Worm (Caenorhabditis elegans): ENCODE data around the gene set-23.

Gene set-23

ce11 chrIV:1623712-1624111 lies 22.3 kb downstream of the set-23 start, which contains the start of gene nhr-87:
Gene nhr-87 (plus strand): TSS chrIV:1624029.
- TF ChIP-seq hpl-2 (GFP tag; optimal IDR thresholded peaks at IDR 0.05) (no peak), nhr-71 (tag; optimal IDR thresholded peaks at IDR 0.05) (peak; percentile 89), sox-4 (tag; optimal IDR thresholded peaks at IDR 0.05) (no peak), rnt-1 (tag; optimal IDR thresholded peaks at IDR 0.05) (peak; percentile 87), Y116A8C.19 (tag; optimal IDR thresholded peaks at IDR 0.05; ENCODE audit: borderline replicate concordance) (no peak), tbx-2 (tag; optimal IDR thresholded peaks at IDR 0.05) (peak; percentile 58), C04F5.9 (tag; optimal IDR thresholded peaks at IDR 0.05) (no peak), unc-130 (tag; optimal IDR thresholded peaks at IDR 0.05) (peak; percentile 59), dsc-1 (tag; optimal IDR thresholded peaks at IDR 0.05) (peak; percentile 56), pag-3 (tag; optimal IDR thresholded peaks at IDR 0.05; ENCODE audit: borderline replicate concordance, insufficient read depth) (peak; percentile 87), irx-1 (tag; optimal IDR thresholded peaks at IDR 0.05) (peak; percentile 64), vab-15 (tag; optimal IDR thresholded peaks at IDR 0.05) (peak; percentile 88), nhr-85 (tag) (peak; percentile 98), elt-2 (tag; optimal IDR thresholded peaks at IDR 0.05) (no peak), isw-1 (GFP tag; IDR thresholded peaks at IDR 0.05) (no peak), aha-1 (tag; optimal IDR thresholded peaks at IDR 0.05) (no peak), lin-39 (tag; optimal IDR thresholded peaks at IDR 0.05) (peak; percentile 89), lir-3 (tag; optimal IDR thresholded peaks at IDR 0.05; ENCODE audit: poor library complexity) (peak; percentile 52), xbp-1 (tag; optimal IDR thresholded peaks at IDR 0.05) (peak; percentile 38), nhr-19 (GFP tag; conservative IDR thresholded peaks at IDR 0.05) (peak; percentile 81), dpl-1 (GFP tag; optimal IDR thresholded peaks at IDR 0.05) (peak in 2 of 3 experiments; percentile 23 to 33), blmp-1 (tag; optimal IDR thresholded peaks at IDR 0.05) (peak; percentile 36), lin-14 (GFP tag; optimal IDR thresholded peaks at IDR 0.05) (peak; percentile 92), lin-13 (GFP tag; optimal IDR thresholded peaks at IDR 0.05) (peak; percentile 10), nhr-20 (tag; optimal IDR thresholded peaks at IDR 0.05) (peak; percentile 84), snpc-4 (tag; optimal IDR thresholded peaks at IDR 0.05) (no peak), snu-23 (GFP tag; optimal IDR thresholded peaks at IDR 0.05) (peak; percentile 81), mdl-1 (tag; optimal IDR thresholded peaks at IDR 0.05) (peak in 1 of 2 experiments; percentile 66), mep-1 (tag; optimal IDR thresholded peaks at IDR 0.05) (peak; percentile 82), elt-3 (tag; optimal IDR thresholded peaks at IDR 0.05) (peak in 2 of 6 experiments; percentile 17 to 28), mab-9 (GFP tag; IDR thresholded peaks at IDR 0.05) (no peak), egl-13 (tag; optimal IDR thresholded peaks at IDR 0.05) (no peak), swsn-7 (tag; optimal IDR thresholded peaks at IDR 0.05) (peak; percentile 55), nhr-90 (tag; optimal IDR thresholded peaks at IDR 0.05; ENCODE audit: poor library complexity) (peak; percentile 51), hlh-4 (tag; optimal IDR thresholded peaks at IDR 0.05) (no peak), efl-1 (optimal IDR thresholded peaks at IDR 0.05) (peak; percentile 18 to 44), efl-1 (GFP tag; optimal IDR thresholded peaks at IDR 0.05 in 1 of 2) (peak; percentile 21 to 83), grh-1 (GFP tag; IDR thresholded peaks at IDR 0.05) (peak; percentile 78), aly-2 (tag; optimal IDR thresholded peaks at IDR 0.05) (no peak), nhr-47 (tag; optimal IDR thresholded peaks at IDR 0.05) (peak; percentile 58), nhr-77 (tag; optimal IDR thresholded peaks at IDR 0.05) (no peak), lsy-2 (tag; optimal IDR thresholded peaks at IDR 0.05) (peak; percentile 63 to 66), C16A3.4 (tag; optimal IDR thresholded peaks at IDR 0.05) (peak; percentile 24), lin-35 (GFP tag; optimal IDR thresholded peaks at IDR 0.05) (peak; percentile 36 to 68)
